Fruit fly (Drosophila melanogaster) Kc167 (cell line): ENCODE data around the gene CG15425.

Experiments used
- Myc ChIP-seq: fragments of >200 bp; optimal IDR thresholded peaks from 2 replicates; lab custom pipeline; 2017; ENCODE audit warnings: missing external identifiers
- Sin3A ChIP-seq: fragments of >200 bp; optimal IDR thresholded peaks from 2 replicates; lab custom pipeline; 2018; ENCODE audit warnings: missing external identifiers
- h ChIP-seq: fragments of >200 bp; optimal IDR thresholded peaks from 3 replicates; lab custom pipeline; 2018; ENCODE audit warnings: missing external identifiers
- insv ChIP-seq: fragments of >200 bp; optimal IDR thresholded peaks from 3 replicates; lab custom pipeline; 2018; ENCODE audit warnings: missing external identifiers
- psq ChIP-seq: fragments of >200 bp; optimal IDR thresholded peaks from 2 replicates; lab custom pipeline; 2017; ENCODE audit warnings: missing external identifiers
- ttk ChIP-seq: sonication (Bioruptor generic); optimal IDR thresholded peaks from 2 replicates; lab custom pipeline; 2017; ENCODE audit warnings: missing external identifiers

CG15425 gene

dm6 chr2L:4295653-4296052, 38.3 kb downstream of the CG15425 start:
- TF ChIP-seq Myc = no peak
- TF ChIP-seq Sin3A (lab: Kevin White, UChicago) = no peak
- no peak for TF ChIP-seq insv (lab: Kevin White, UChicago)
- no peak for TF ChIP-seq h (lab: Kevin White, UChicago)
- TF ChIP-seq ttk = no peak
- no peak for TF ChIP-seq psq (lab: Kevin White, UChicago)

DNA sequence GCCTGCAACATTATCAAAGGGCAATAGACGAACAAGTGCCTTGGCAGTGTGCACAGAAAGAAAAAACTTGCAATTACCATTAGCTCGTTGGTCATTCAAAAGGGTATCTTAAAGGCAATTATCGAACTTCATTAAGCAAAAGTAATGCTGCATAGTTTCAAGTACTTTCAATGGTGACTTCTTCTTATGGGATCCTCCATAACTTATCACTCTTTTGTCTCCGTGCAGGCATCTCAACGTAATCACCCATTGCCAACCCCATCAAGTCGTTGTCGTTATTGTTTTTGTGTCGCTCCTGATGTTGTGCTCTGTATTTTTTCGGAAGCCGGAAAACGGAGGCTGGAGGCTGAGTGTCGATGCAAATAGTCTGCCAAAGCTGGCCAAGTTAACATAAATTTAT, 39.5 kb downstream of the CG15425 start:
- TF ChIP-seq Myc (no peak), psq (lab: Kevin White, UChicago) (no peak), Sin3A (lab: Kevin White, UChicago) (no peak), h (lab: Kevin White, UChicago) (no peak), insv (lab: Kevin White, UChicago) (no peak), ttk (no peak)
